Worm (Caenorhabditis elegans): Measurements from ENCODE around the gene fipr-2.

The fipr-2 gene

ce11 chrV:12354193-12354830 is 10.8 kb upstream of the fipr-2 start:
- peak; percentile 39 for TF ChIP-seq M03D4.4 (tag; optimal IDR thresholded peaks at IDR 0.05)
- TF ChIP-seq blmp-1 (tag; optimal IDR thresholded peaks at IDR 0.05), result peak; percentile 8
- TF ChIP-seq nhr-28 (tag; optimal IDR thresholded peaks at IDR 0.05), result no peak
- peak; percentile 50 for TF ChIP-seq unc-62 (GFP tag; optimal IDR thresholded peaks at IDR 0.05)
- TF ChIP-seq tbx-8 (GFP tag; optimal IDR thresholded peaks at IDR 0.05), result peak; percentile 6
- peak; percentile 16 for TF ChIP-seq ham-2 (GFP tag; optimal IDR thresholded peaks at IDR 0.05)
- peak; percentile 87 for TF ChIP-seq elt-1 (tag; optimal IDR thresholded peaks at IDR 0.05; ENCODE audit: borderline replicate concordance, insufficient read depth)
- no peak for TF ChIP-seq cnd-1 (tag; optimal IDR thresholded peaks at IDR 0.05)

- no peak for TF ChIP-seq mep-1 (tag; optimal IDR thresholded peaks at IDR 0.05)
- peak; percentile 83 for TF ChIP-seq blmp-1 (tag; optimal IDR thresholded peaks at IDR 0.05)
- no peak for TF ChIP-seq zip-8 (tag; optimal IDR thresholded peaks at IDR 0.05)
- no peak for TF ChIP-seq bed-3 (GFP tag; optimal IDR thresholded peaks at IDR 0.05)
- TF ChIP-seq ztf-11 (tag; optimal IDR thresholded peaks at IDR 0.05), result no peak
Measured at ce11 chrV:12357632-12358031, 7.5 kb upstream of the fipr-2 start.

ce11 chrV:12358347-12358746 is 6.8 kb upstream of the fipr-2 start, which contains the start of gene F23H12.5:
Gene F23H12.5, plus strand, starts transcription at chrV:12358647.
- TF ChIP-seq nhr-237 (tag; optimal IDR thresholded peaks at IDR 0.05), result no peak
- TF ChIP-seq mep-1 (tag; optimal IDR thresholded peaks at IDR 0.05), result no peak
- TF ChIP-seq snpc-4 (tag; optimal IDR thresholded peaks at IDR 0.05), result no peak
- TF ChIP-seq bed-3 (GFP tag; optimal IDR thresholded peaks at IDR 0.05), result no peak
- no peak for TF ChIP-seq flh-1 (GFP tag; optimal IDR thresholded peaks at IDR 0.05)
- TF ChIP-seq tbx-8 (GFP tag; optimal IDR thresholded peaks at IDR 0.05), result no peak
- no peak for TF ChIP-seq ceh-39 (tag; optimal IDR thresholded peaks at IDR 0.05)
- no peak for TF ChIP-seq hlh-1 (tag; optimal IDR thresholded peaks at IDR 0.05)
- no peak for TF ChIP-seq unc-120 (tag; optimal IDR thresholded peaks at IDR 0.05; ENCODE audit: poor library complexity, severe bottlenecking)
- TF ChIP-seq lin-32 (GFP tag; optimal IDR thresholded peaks at IDR 0.05), result no peak
- TF ChIP-seq cnd-1 (tag; optimal IDR thresholded peaks at IDR 0.05), result no peak
- TF ChIP-seq elt-1 (tag; optimal IDR thresholded peaks at IDR 0.05; ENCODE audit: borderline replicate concordance, insufficient read depth), result no peak
- no peak for TF ChIP-seq ceh-43 (GFP tag; optimal IDR thresholded peaks at IDR 0.05)
- TF ChIP-seq mls-2 (tag; optimal IDR thresholded peaks at IDR 0.05), result no peak
- TF ChIP-seq ztf-11 (tag; optimal IDR thresholded peaks at IDR 0.05), result no peak
- no peak for TF ChIP-seq zip-8 (tag; optimal IDR thresholded peaks at IDR 0.05)
- no peak for TF ChIP-seq unc-39 (tag; optimal IDR thresholded peaks at IDR 0.05)

ce11 chrV:12361644-12362043 is 3.5 kb upstream of the fipr-2 start, which contains the start of gene fipr-1:
Gene fipr-1, minus strand, starts transcription at chrV:12361744.
- TF ChIP-seq lin-32 (GFP tag; optimal IDR thresholded peaks at IDR 0.05) (no peak), sptf-1 (tag; optimal IDR thresholded peaks at IDR 0.05) (no peak), pha-4 (tag; optimal IDR thresholded peaks at IDR 0.05) (no peak), ceh-39 (tag; optimal IDR thresholded peaks at IDR 0.05) (no peak), lin-13 (tag; optimal IDR thresholded peaks at IDR 0.05) (no peak), flh-1 (GFP tag; optimal IDR thresholded peaks at IDR 0.05) (no peak), lsy-2 (tag; optimal IDR thresholded peaks at IDR 0.05) (no peak), elt-3 (tag; optimal IDR thresholded peaks at IDR 0.05) (no peak), unc-62 (GFP tag; optimal IDR thresholded peaks at IDR 0.05) (no peak), M03D4.4 (tag; optimal IDR thresholded peaks at IDR 0.05) (no peak), mep-1 (tag; optimal IDR thresholded peaks at IDR 0.05) (no peak), ham-2 (GFP tag; optimal IDR thresholded peaks at IDR 0.05) (no peak), ces-1 (GFP tag; optimal IDR thresholded peaks at IDR 0.05) (no peak), ceh-43 (GFP tag; optimal IDR thresholded peaks at IDR 0.05) (no peak)

ce11 chrV:12369437-12369836 is 4.3 kb downstream of the fipr-2 start, which contains the start of gene gcy-13:
Gene gcy-13, minus strand, starts transcription at chrV:12369537.
- TF ChIP-seq lin-13 (tag; optimal IDR thresholded peaks at IDR 0.05), result no peak
- no peak for TF ChIP-seq mab-5 (tag; optimal IDR thresholded peaks at IDR 0.05)
- no peak for TF ChIP-seq tbx-8 (GFP tag; optimal IDR thresholded peaks at IDR 0.05)
- no peak for TF ChIP-seq blmp-1 (tag; optimal IDR thresholded peaks at IDR 0.05)
- TF ChIP-seq nhr-2 (tag; optimal IDR thresholded peaks at IDR 0.05), result no peak
- no peak for TF ChIP-seq unc-39 (tag; optimal IDR thresholded peaks at IDR 0.05)
- TF ChIP-seq elt-3 (tag; optimal IDR thresholded peaks at IDR 0.05), result no peak
- no peak for TF ChIP-seq ham-2 (GFP tag; optimal IDR thresholded peaks at IDR 0.05)
- TF ChIP-seq drap-1 (GFP tag; optimal IDR thresholded peaks at IDR 0.05), result no peak
- TF ChIP-seq ces-1 (GFP tag; optimal IDR thresholded peaks at IDR 0.05), result no peak
- TF ChIP-seq bed-3 (GFP tag; optimal IDR thresholded peaks at IDR 0.05), result no peak
- no peak for TF ChIP-seq nhr-12 (tag; optimal IDR thresholded peaks at IDR 0.05)
- no peak for TF ChIP-seq zip-8 (tag; optimal IDR thresholded peaks at IDR 0.05)
- TF ChIP-seq lin-32 (GFP tag; optimal IDR thresholded peaks at IDR 0.05), result no peak

All from whole organism, mixed stage, embryonic.